Fruit fly (Drosophila melanogaster): ENCODE data around the gene Cyp28d2.

DNA sequence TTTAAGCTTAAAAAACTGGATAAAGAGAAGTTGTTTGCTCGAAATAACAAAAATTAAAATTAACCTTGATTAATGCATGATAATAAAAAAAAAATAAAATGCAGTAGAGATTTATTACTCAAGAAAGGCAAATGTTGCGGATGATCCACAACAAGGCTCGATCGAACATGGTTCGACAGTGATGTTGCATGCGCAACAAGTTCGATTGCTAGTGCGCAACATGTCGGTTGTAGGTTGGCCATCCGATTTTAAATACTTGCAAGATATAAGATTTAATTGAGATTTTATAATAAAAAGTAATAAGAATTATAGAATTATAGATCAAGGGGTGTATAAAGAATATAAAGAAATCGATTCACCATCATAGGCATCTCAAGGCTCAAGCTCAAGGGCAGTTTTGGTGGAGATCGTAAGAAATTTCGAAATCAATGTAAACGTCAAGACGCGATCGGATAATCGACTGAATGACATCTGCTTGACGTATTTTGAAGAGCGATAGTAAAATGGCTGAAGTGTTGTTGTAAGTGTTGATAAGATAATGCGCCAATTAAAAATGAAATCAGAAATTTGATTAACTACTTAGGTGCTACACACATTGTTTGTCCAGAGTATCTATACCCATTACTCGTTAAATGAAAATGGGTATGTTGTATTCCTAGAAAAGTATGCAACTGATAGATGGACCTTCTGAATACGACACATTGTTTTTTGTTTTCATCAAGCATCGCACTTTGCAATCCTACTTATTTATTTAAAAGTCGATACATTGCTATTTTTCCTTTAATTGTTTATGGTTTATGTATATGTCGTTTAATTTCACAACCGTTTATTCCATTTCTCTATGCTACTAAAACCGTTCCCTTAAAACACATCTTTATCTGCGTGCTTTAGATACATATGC, 2.4 kb downstream of the Cyp28d2 start:
- no peak for TF ChIP-seq CG8478 (optimal IDR thresholded peaks at IDR 0.05)
- TF ChIP-seq CTCF (optimal IDR thresholded peaks at IDR 0.05): no peak

All from S2 (cell line).